Worm (Caenorhabditis elegans) whole organism, young adult: ENCODE measurements around the gene clec-148.

Experiments
- F33H1.4 ChIP-seq: fragments of 200-800 bp; sonication (Bioruptor generic); IDR thresholded peaks from 2 replicates; pipeline ENCODE4 v1.3.6; 2022; ENCODE audit warnings: missing genetic modification reagents, missing genetic modification characterization, missing compliant biosample characterization
- efl-1 ChIP-seq: fragments of 150-350 bp; optimal IDR thresholded peaks from 2 replicates; lab custom pipeline; 2014; ENCODE audit warnings: missing biosample characterization, missing genetic modification reagents, missing genetic modification characterization
- lin-26 ChIP-seq: fragments of 200-800 bp; sonication (Bioruptor generic); IDR thresholded peaks from 2 replicates; pipeline ENCODE4 v1.3.6; 2022; ENCODE audit warnings: missing genetic modification reagents, missing genetic modification characterization, missing compliant biosample characterization
- lsl-1 ChIP-seq: fragments of 200-800 bp; sonication (Bioruptor generic); optimal IDR thresholded peaks from 2 replicates; lab custom pipeline; 2018; ENCODE audit warnings: mild to moderate bottlenecking, missing genetic modification characterization, moderate library complexity, missing compliant biosample characterization
- madf-8 ChIP-seq: fragments of 200-800 bp; sonication (Bioruptor generic); conservative IDR thresholded peaks from 2 replicates; pipeline ENCODE4 v1.3.6; 2022; ENCODE audit warnings: missing genetic modification reagents, missing genetic modification characterization, missing compliant biosample characterization
- nhr-120 ChIP-seq: fragments of 200-800 bp; sonication (Bioruptor generic); IDR thresholded peaks from 2 replicates; pipeline ENCODE4 v1.3.6; 2022; ENCODE audit warnings: missing genetic modification characterization, missing compliant biosample characterization
- pha-4 ChIP-seq: fragments of 150-350 bp; sonication (generic microtip); optimal IDR thresholded peaks from 2 replicates; lab custom pipeline; 2014; ENCODE audit warnings: missing biosample characterization, missing genetic modification reagents, missing genetic modification characterization
- unc-62 ChIP-seq: fragments of 150-350 bp; optimal IDR thresholded peaks from 2 replicates; lab custom pipeline; 2014; ENCODE audit warnings: missing biosample characterization, missing genetic modification reagents, missing genetic modification characterization
- ztf-6 ChIP-seq: fragments of 200-800 bp; sonication (Bioruptor generic); IDR thresholded peaks from 2 replicates; pipeline ENCODE4 v1.3.6; 2022; ENCODE audit warnings: missing genetic modification reagents, missing genetic modification characterization, missing compliant biosample characterization

DNA sequence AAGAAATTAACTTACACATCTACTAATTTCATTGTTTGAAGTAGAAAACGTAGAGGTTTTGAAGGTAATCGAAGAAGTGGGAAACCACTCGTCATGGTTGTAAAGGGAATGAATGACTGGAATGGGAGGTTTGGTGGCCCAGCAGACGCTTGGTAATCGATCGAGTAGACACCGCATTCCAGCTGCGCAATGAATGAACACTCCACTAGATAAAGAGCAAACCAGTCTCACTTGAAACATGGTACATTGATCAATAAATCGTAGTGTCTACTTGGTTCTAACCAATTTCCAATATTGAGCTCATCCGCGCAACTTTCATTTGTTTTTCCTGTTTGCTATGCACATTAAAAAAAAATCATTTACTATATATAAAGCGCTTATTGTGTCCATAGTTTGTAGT is 29.3 kb downstream of the clec-148 start, which contains the start of gene fbxb-84:
- TF ChIP-seq lsl-1 (GFP tag; lab: Kevin White, UChicago) (no peak), ztf-6 (GFP tag; lab: Robert Waterston, UW) (no peak), efl-1 (GFP tag; lab: Kevin White, UChicago) (no peak), pha-4 (tag; lab: Kevin White, UChicago) (no peak), madf-8 (GFP tag; lab: Robert Waterston, UW) (no peak), unc-62 (GFP tag; lab: Kevin White, UChicago) (no peak), lin-26 (no peak), F33H1.4 (no peak), nhr-120 (GFP tag; lab: Robert Waterston, UW) (no peak)
